Fruit fly (Drosophila melanogaster): ENCODE data around the gene Spase22-23.

The Spase22-23 gene

DNA sequence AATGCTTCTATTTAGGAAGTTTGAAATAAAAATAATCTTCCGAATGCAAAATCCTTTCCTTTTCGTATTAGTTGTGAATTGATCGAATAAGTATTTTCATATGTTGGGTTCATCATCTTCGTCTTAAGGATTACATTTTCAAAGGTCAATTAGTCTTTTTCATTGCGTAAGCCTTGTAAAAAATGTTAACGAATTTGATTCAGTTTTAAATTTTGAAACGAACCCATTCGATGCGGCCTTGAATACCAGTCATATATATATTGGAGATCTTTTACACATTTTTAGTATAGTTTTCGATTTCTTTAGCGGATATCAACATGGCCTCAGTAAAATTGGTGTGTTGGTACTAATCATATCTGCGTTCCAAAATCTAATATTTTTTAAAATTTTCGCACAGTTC is 1.2 kb downstream of the Spase22-23 start, which contains the start of gene Acp95EF:
Acp95EF (plus strand) TSS at position 301 of the 400 bp plus-strand sequence.
- TF ChIP-seq CG9876 (GFP tag; optimal IDR thresholded peaks at IDR 0.05) (no peak), CG9817 (tag; optimal IDR thresholded peaks at IDR 0.05) (no peak), Antp (GFP tag; optimal IDR thresholded peaks at IDR 0.05) (no peak), sisA (GFP tag; IDR thresholded peaks at IDR 0.05) (no peak), lov (optimal IDR thresholded peaks at IDR 0.05) (no peak), lov (GFP tag; IDR thresholded peaks at IDR 0.05) (no peak), nau (GFP tag; optimal IDR thresholded peaks at IDR 0.05) (no peak), CG15011 (GFP tag; optimal IDR thresholded peaks at IDR 0.05) (no peak), pan (optimal IDR thresholded peaks at IDR 0.05) (no peak), pan (GFP tag; optimal IDR thresholded peaks at IDR 0.05 in 1 of 2, IDR thresholded peaks at IDR 0.05 in 1 of 2) (no peak), ERR (GFP tag; optimal IDR thresholded peaks at IDR 0.05) (no peak), az2 (GFP tag; optimal IDR thresholded peaks at IDR 0.05) (no peak), CG7357 (GFP tag; IDR thresholded peaks at IDR 0.05) (no peak), CG12219 (GFP tag; optimal IDR thresholded peaks at IDR 0.05) (no peak), CG13296 (GFP tag; optimal IDR thresholded peaks at IDR 0.05) (no peak), lmd (GFP tag; IDR thresholded peaks at IDR 0.05) (no peak), CG18011 (GFP tag; optimal IDR thresholded peaks at IDR 0.05) (no peak), pzg (GFP tag; optimal IDR thresholded peaks at IDR 0.05) (no peak), CG12769 (tag; optimal IDR thresholded peaks at IDR 0.05) (no peak), amos (GFP tag; IDR thresholded peaks at IDR 0.05; ENCODE audit: partially characterized antibody) (no peak)

- TF ChIP-seq btn (GFP tag; optimal IDR thresholded peaks at IDR 0.05) (no peak), CG10462 (GFP tag; optimal IDR thresholded peaks at IDR 0.05) (no peak), tna (GFP tag; IDR thresholded peaks at IDR 0.05; ENCODE audit: partially characterized antibody) (peak; percentile 93), ERR (GFP tag; optimal IDR thresholded peaks at IDR 0.05) (peak; percentile 45), chn (GFP tag; optimal IDR thresholded peaks at IDR 0.05) (no peak), hkb (optimal IDR thresholded peaks at IDR 0.05) (no peak), hkb (GFP tag; IDR thresholded peaks at IDR 0.05) (peak; percentile 19; the same call in 1 of the 2 replicates), CG12104 (GFP tag; optimal IDR thresholded peaks at IDR 0.05) (no peak), CG11696 (GFP tag; IDR thresholded peaks at IDR 0.05) (no peak), CG4854 (GFP tag; optimal IDR thresholded peaks at IDR 0.05) (no peak), CG17612 (GFP tag; IDR thresholded peaks at IDR 0.05) (no peak), TFAM (GFP tag; optimal IDR thresholded peaks at IDR 0.05) (no peak), B-H2 (GFP tag; optimal IDR thresholded peaks at IDR 0.05) (peak; percentile 59), CG13894 (tag; optimal IDR thresholded peaks at IDR 0.05) (no peak), CG7928 (GFP tag; optimal IDR thresholded peaks at IDR 0.05) (peak; percentile 74), cato (GFP tag; optimal IDR thresholded peaks at IDR 0.05; ENCODE audit: borderline replicate concordance) (no peak), CG34422 (GFP tag; IDR thresholded peaks at IDR 0.05) (peak; percentile 42; the same call in 1 of the 3 replicates), CG11398 (GFP tag; optimal IDR thresholded peaks at IDR 0.05) (no peak), Dref (GFP tag; IDR thresholded peaks at IDR 0.05) (peak; percentile 96), CG12236 (GFP tag; optimal IDR thresholded peaks at IDR 0.05) (no peak), CG9215 (GFP tag; IDR thresholded peaks at IDR 0.05) (no peak), Oli (tag; optimal IDR thresholded peaks at IDR 0.05) (no peak), Side (GFP tag; optimal IDR thresholded peaks at IDR 0.05) (peak; percentile 7), amos (GFP tag; IDR thresholded peaks at IDR 0.05; ENCODE audit: partially characterized antibody) (peak; percentile 96), CG14014 (GFP tag; IDR thresholded peaks at IDR 0.05) (no peak), pnt (GFP tag; optimal IDR thresholded peaks at IDR 0.05) (no peak), oc (tag; optimal IDR thresholded peaks at IDR 0.05) (no peak), salm (tag; optimal IDR thresholded peaks at IDR 0.05) (no peak), CG3995 (GFP tag; optimal IDR thresholded peaks at IDR 0.05) (peak; percentile 72), CG3838 (GFP tag; optimal IDR thresholded peaks at IDR 0.05) (no peak), CG31441 (GFP tag; IDR thresholded peaks at IDR 0.05) (no peak), lola (GFP tag; optimal IDR thresholded peaks at IDR 0.05) (no peak), tio (GFP tag; optimal IDR thresholded peaks at IDR 0.05) (no peak), CG12659 (GFP tag; optimal IDR thresholded peaks at IDR 0.05) (peak; percentile 77)
Observed at dm6 chr3R:24226744-24227143, 3.1 kb downstream of the Spase22-23 start, which contains the start of the genes Spps and CG13609. Gene Spps, minus strand, starts transcription at chr3R:24226934. Gene CG13609, plus strand, starts transcription at chr3R:24227023.
